Fruit fly (Drosophila melanogaster): ENCODE measurements around the gene Nprl2.

Nprl2 gene

dm6 chrX:16886551-16886950 is 2.4 kb upstream of the Nprl2 start, which contains the start of the genes DENR and CG4880 (continued):
- no peak for TF ChIP-seq repo (GFP tag; optimal IDR thresholded peaks at IDR 0.05)
- TF ChIP-seq CG15514 (GFP tag; optimal IDR thresholded peaks at IDR 0.05), result no peak
- no peak for TF ChIP-seq lilli (GFP tag; optimal IDR thresholded peaks at IDR 0.05)
- TF ChIP-seq CG1024 (GFP tag; IDR thresholded peaks at IDR 0.05), result no peak
- TF ChIP-seq CG34422 (GFP tag; IDR thresholded peaks at IDR 0.05), result no peak
- TF ChIP-seq HmgZ (tag; optimal IDR thresholded peaks at IDR 0.05), result no peak
- TF ChIP-seq nmo (GFP tag; optimal IDR thresholded peaks at IDR 0.05), result peak; percentile 8
- TF ChIP-seq Hey (tag; optimal IDR thresholded peaks at IDR 0.05), result no peak
- no peak for TF ChIP-seq Myb (GFP tag; optimal IDR thresholded peaks at IDR 0.05)
- TF ChIP-seq CG6272 (GFP tag; IDR thresholded peaks at IDR 0.05), result no peak
- no peak for TF ChIP-seq chinmo (GFP tag; IDR thresholded peaks at IDR 0.05; ENCODE audit: partially characterized antibody)
- peak; percentile 8 for TF ChIP-seq CG2116 (GFP tag; optimal IDR thresholded peaks at IDR 0.05)
- TF ChIP-seq corto (GFP tag; optimal IDR thresholded peaks at IDR 0.05), result no peak
- no peak for TF ChIP-seq CG11456 (GFP tag; IDR thresholded peaks at IDR 0.05)
- peak; percentile 6 for TF ChIP-seq CG12659 (GFP tag; optimal IDR thresholded peaks at IDR 0.05)
- TF ChIP-seq Neu2 (GFP tag; optimal IDR thresholded peaks at IDR 0.05; ENCODE audit: borderline replicate concordance), result no peak
- no peak for TF ChIP-seq CG10565 (GFP tag; optimal IDR thresholded peaks at IDR 0.05)
- peak; percentile 42; the same call in 1 of the 2 replicates for TF ChIP-seq hbn (GFP tag; IDR thresholded peaks at IDR 0.05; ENCODE audit: partially characterized antibody)
- no peak for TF ChIP-seq org-1 (GFP tag; optimal IDR thresholded peaks at IDR 0.05)
- TF ChIP-seq dm (GFP tag; optimal IDR thresholded peaks at IDR 0.05), result no peak
- no peak for TF ChIP-seq GATAe (GFP tag; conservative IDR thresholded peaks at IDR 0.05)
- no peak for TF ChIP-seq B-H2 (GFP tag; optimal IDR thresholded peaks at IDR 0.05)
- no peak for TF ChIP-seq CG1792 (GFP tag; optimal IDR thresholded peaks at IDR 0.05)
- TF ChIP-seq CG15269 (tag; optimal IDR thresholded peaks at IDR 0.05), result no peak
- no peak for TF ChIP-seq chn (GFP tag; optimal IDR thresholded peaks at IDR 0.05)
- TF ChIP-seq Trl (optimal IDR thresholded peaks at IDR 0.05), result no peak
- no peak for TF ChIP-seq Trl (GFP tag; optimal IDR thresholded peaks at IDR 0.05)
- no peak for TF ChIP-seq CG6813 (GFP tag; optimal IDR thresholded peaks at IDR 0.05)
- no peak for TF ChIP-seq Drgx (GFP tag; IDR thresholded peaks at IDR 0.05)
- TF ChIP-seq fu2 (GFP tag; optimal IDR thresholded peaks at IDR 0.05), result no peak
- TF ChIP-seq sisA (GFP tag; IDR thresholded peaks at IDR 0.05), result no peak
- TF ChIP-seq CG7786 (GFP tag; optimal IDR thresholded peaks at IDR 0.05), result no peak
- TF ChIP-seq CG11560 (tag; IDR thresholded peaks at IDR 0.05), result no peak
- peak; percentile 55 for TF ChIP-seq gfzf (GFP tag; optimal IDR thresholded peaks at IDR 0.05)
- no peak for TF ChIP-seq Usf (GFP tag; optimal IDR thresholded peaks at IDR 0.05)
- TF ChIP-seq crol (GFP tag; IDR thresholded peaks at IDR 0.05), result no peak
- TF ChIP-seq vfl (GFP tag; optimal IDR thresholded peaks at IDR 0.05), result no peak
- no peak for TF ChIP-seq Sin3A (optimal IDR thresholded peaks at IDR 0.05)
- no peak for TF ChIP-seq Hr51 (GFP tag; optimal IDR thresholded peaks at IDR 0.05)
- TF ChIP-seq hkb (optimal IDR thresholded peaks at IDR 0.05), result no peak
- TF ChIP-seq hkb (GFP tag; IDR thresholded peaks at IDR 0.05), result no peak
- TF ChIP-seq Kr (GFP tag; optimal IDR thresholded peaks at IDR 0.05), result no peak
- TF ChIP-seq sima (GFP tag; optimal IDR thresholded peaks at IDR 0.05), result no peak
- TF ChIP-seq sens (GFP tag), result no peak
- TF ChIP-seq HmgD (GFP tag; optimal IDR thresholded peaks at IDR 0.05), result no peak
- no peak for TF ChIP-seq Nf-YA (GFP tag; IDR thresholded peaks at IDR 0.05)
- no peak for TF ChIP-seq Adf1 (GFP tag; IDR thresholded peaks at IDR 0.05)
- no peak for TF ChIP-seq NK7.1 (GFP tag; optimal IDR thresholded peaks at IDR 0.05)
- no peak for TF ChIP-seq cas (GFP tag; IDR thresholded peaks at IDR 0.05)
- TF ChIP-seq tup (GFP tag; optimal IDR thresholded peaks at IDR 0.05), result no peak
- no peak for TF ChIP-seq HLHmδ (GFP tag; optimal IDR thresholded peaks at IDR 0.05)
- no peak for TF ChIP-seq CG16863 (GFP tag; optimal IDR thresholded peaks at IDR 0.05)
- no peak for TF ChIP-seq CkIIα-i1 (GFP tag; IDR thresholded peaks at IDR 0.05)
- TF ChIP-seq E2f1 (GFP tag; IDR thresholded peaks at IDR 0.05), result no peak
